Fruit fly (Drosophila melanogaster) whole organism, wandering third instar larva: ENCODE data around the gene CG34300.

Experiments used
- Abd-B ChIP-seq: fragments of >200 bp; optimal IDR thresholded peaks from 2 replicates; lab custom pipeline; 2017; ENCODE audit warnings: missing biosample characterization, missing genetic modification characterization
- CrebA ChIP-seq: fragments of 200-800 bp; sonication (Bioruptor generic); optimal IDR thresholded peaks from 2 replicates; lab custom pipeline; 2016; ENCODE audit warnings: missing biosample characterization, mild to moderate bottlenecking, missing genetic modification characterization, borderline replicate concordance
- Dif ChIP-seq: fragments of 200-275, 200-300 bp; sonication (Bioruptor generic); optimal IDR thresholded peaks from 2 replicates; lab custom pipeline; 2018; ENCODE audit warnings: missing biosample characterization, missing genetic modification characterization; ENCODE audit not compliant: partially characterized antibody
- dl ChIP-seq, 2 experiments: fragments of 175-275, 200-275 bp in 1 of 2; fragments of 200-275 bp in 1 of 2; sonication (Bioruptor generic); optimal IDR thresholded peaks; lab custom pipeline; 2018; ENCODE audit warnings: mild to moderate bottlenecking in 2 of 2, missing biosample characterization in 2 of 2, missing genetic modification characterization in 2 of 2, moderate library complexity in 2 of 2; ENCODE audit not compliant: partially characterized antibody in 2 of 2, insufficient read depth in 1 of 2

- TF ChIP-seq CrebA, result no peak
- TF ChIP-seq Abd-B (GFP tag; lab: Kevin White, UChicago), result no peak
- no peak for TF ChIP-seq dl (GFP tag; optimal IDR thresholded peaks at IDR 0.05; lab: Kevin White, UChicago; ENCODE audit: insufficient read depth in 1 of 2, partially characterized antibody in 2 of 2)
- no peak for TF ChIP-seq Dif (GFP tag; lab: Kevin White, UChicago)
These were observed 37.9 kb upstream of the CG34300 start for dm6 chr3R:30344221-30344948.
